Fruit fly (Drosophila melanogaster) whole organism, prepupa: Measurements from ENCODE around the gene Grx1.

Experiments used
- Blimp-1 ChIP-seq: fragments of 200-800 bp; sonication (Bioruptor generic); optimal IDR thresholded peaks from 3 replicates; lab custom pipeline; 2017; ENCODE audit warnings: missing biosample characterization, missing genetic modification characterization, mild to moderate bottlenecking, moderate library complexity, missing genetic modification reagents
- CG10631 ChIP-seq: fragments of 200-800 bp; sonication (Bioruptor generic); optimal IDR thresholded peaks from 2 replicates; lab custom pipeline; 2016; ENCODE audit warnings: missing biosample characterization, missing genetic modification characterization
- CG10669 ChIP-seq: fragments of 200-800 bp; sonication (Bioruptor generic); optimal IDR thresholded peaks from 3 replicates; lab custom pipeline; 2018; ENCODE audit warnings: missing biosample characterization, mild to moderate bottlenecking, missing genetic modification characterization, moderate library complexity
- CG11294 ChIP-seq: fragments of 200-800 bp; sonication (Bioruptor generic); IDR thresholded peaks from 2 replicates; pipeline ENCODE4 v1.3.6; 2022; ENCODE audit warnings: missing biosample characterization, missing genetic modification characterization
- CG15336 ChIP-seq: fragments of 200-800 bp; sonication (Bioruptor generic); IDR thresholded peaks from 2 replicates; pipeline ENCODE4 v1.3.6; 2022; ENCODE audit warnings: missing biosample characterization, missing genetic modification characterization
- CG16779 ChIP-seq: fragments of 200-800 bp; sonication (Bioruptor generic); optimal IDR thresholded peaks from 3 replicates; lab custom pipeline; 2017; ENCODE audit warnings: missing biosample characterization, mild to moderate bottlenecking, missing genetic modification characterization
- CG34406 ChIP-seq: fragments of 200-800 bp; sonication (Bioruptor generic); optimal IDR thresholded peaks from 3 replicates; lab custom pipeline; 2016; ENCODE audit warnings: missing biosample characterization, missing genetic modification characterization
- CG3919 ChIP-seq: fragments of 200-800 bp; sonication (Bioruptor generic); optimal IDR thresholded peaks from 3 replicates; lab custom pipeline; 2016; ENCODE audit warnings: missing biosample characterization, missing genetic modification characterization
- CG6163 ChIP-seq: fragments of 200-800 bp; sonication (Bioruptor generic); IDR thresholded peaks from 3 replicates; pipeline ENCODE4 v1.3.6; 2022; ENCODE audit warnings: missing biosample characterization, missing genetic modification characterization
- CG6792 ChIP-seq: fragments of 200-800 bp; sonication (Bioruptor generic); optimal IDR thresholded peaks from 3 replicates; lab custom pipeline; 2016; ENCODE audit warnings: missing biosample characterization, missing genetic modification characterization
- CG6854 ChIP-seq: fragments of 200-800 bp; sonication (Bioruptor generic); optimal IDR thresholded peaks from 2 replicates; lab custom pipeline; 2017; ENCODE audit warnings: missing biosample characterization, mild to moderate bottlenecking, missing genetic modification characterization
- CG7368 ChIP-seq: fragments of 200-800 bp; sonication (Bioruptor generic); optimal IDR thresholded peaks from 3 replicates; lab custom pipeline; 2016; ENCODE audit warnings: missing biosample characterization, missing genetic modification characterization
- CG8119 ChIP-seq: fragments of 200-800 bp; sonication (Bioruptor generic); IDR thresholded peaks from 3 replicates; pipeline ENCODE4 v1.3.6; 2022; ENCODE audit warnings: missing biosample characterization, missing genetic modification characterization
- CG8319 ChIP-seq: fragments of 200-800 bp; sonication (Bioruptor generic); optimal IDR thresholded peaks from 3 replicates; lab custom pipeline; 2016; ENCODE audit warnings: missing biosample characterization, missing genetic modification characterization
- CG8632 ChIP-seq: fragments of 200-800 bp; sonication (Bioruptor generic); optimal IDR thresholded peaks from 3 replicates; lab custom pipeline; 2016; ENCODE audit warnings: missing biosample characterization, missing genetic modification characterization
- Eip78C ChIP-seq: fragments of 200-800 bp; sonication (Bioruptor generic); peaks from one replicate; lab custom pipeline; 2016; ENCODE audit warnings: missing biosample characterization, missing genetic modification characterization
- Gug ChIP-seq: fragments of 200-800 bp; sonication (Bioruptor generic); IDR thresholded peaks from 2 replicates; pipeline ENCODE4 v1.3.6; 2022; ENCODE audit warnings: missing biosample characterization, missing genetic modification characterization
- Hr38 ChIP-seq: sonication (Bioruptor generic); optimal IDR thresholded peaks from 2 replicates; lab custom pipeline; 2016; ENCODE audit warnings: missing biosample characterization, missing genetic modification characterization
- Lpt ChIP-seq: fragments of 200-800 bp; sonication (Bioruptor generic); optimal IDR thresholded peaks from 3 replicates; lab custom pipeline; 2016; ENCODE audit warnings: missing biosample characterization, missing genetic modification characterization
- Met ChIP-seq: fragments of 200-800 bp; sonication (Bioruptor generic); optimal IDR thresholded peaks from 3 replicates; lab custom pipeline; 2016; ENCODE audit warnings: missing biosample characterization, missing genetic modification characterization
- Sox102F ChIP-seq: fragments of 200-800 bp; sonication (Bioruptor generic); optimal IDR thresholded peaks from 2 replicates; lab custom pipeline; 2016; ENCODE audit warnings: missing biosample characterization, mild to moderate bottlenecking, missing genetic modification characterization
- Sox14 ChIP-seq: fragments of 200-800 bp; sonication (Bioruptor generic); optimal IDR thresholded peaks from 3 replicates; lab custom pipeline; 2016; ENCODE audit warnings: missing biosample characterization, missing genetic modification characterization
- Sox15 ChIP-seq: fragments of 200-800 bp; sonication (Bioruptor generic); optimal IDR thresholded peaks from 3 replicates; lab custom pipeline; 2016; ENCODE audit warnings: missing biosample characterization, missing genetic modification characterization
- acj6 ChIP-seq: fragments of 200-800 bp; sonication (Bioruptor generic); optimal IDR thresholded peaks from 3 replicates; lab custom pipeline; 2016; ENCODE audit warnings: missing biosample characterization, missing genetic modification characterization
- dac ChIP-seq: fragments of 200-800 bp; sonication (Bioruptor generic); optimal IDR thresholded peaks from 2 replicates; lab custom pipeline; 2017; ENCODE audit warnings: missing biosample characterization, mild to moderate bottlenecking, missing genetic modification characterization
- dsx ChIP-seq: fragments of 200-800 bp; optimal IDR thresholded peaks from 3 replicates; lab custom pipeline; 2019; ENCODE audit warnings: missing biosample characterization, mild to moderate bottlenecking, missing genetic modification characterization, moderate library complexity; ENCODE audit not compliant: poor library complexity, severe bottlenecking
- eg ChIP-seq: fragments of 200-800 bp; sonication (Bioruptor generic); IDR thresholded peaks from 3 replicates; pipeline ENCODE4 v1.3.6; 2022; ENCODE audit warnings: missing biosample characterization, missing genetic modification characterization
- fd85E ChIP-seq: fragments of 200-800 bp; sonication (Bioruptor generic); optimal IDR thresholded peaks from 3 replicates; lab custom pipeline; 2016; ENCODE audit warnings: missing biosample characterization, missing genetic modification characterization
- fkh ChIP-seq: fragments of 200-800 bp; sonication (Bioruptor generic); optimal IDR thresholded peaks from 3 replicates; lab custom pipeline; 2017; ENCODE audit warnings: missing biosample characterization, mild to moderate bottlenecking, missing genetic modification characterization, moderate library complexity
- lz ChIP-seq: fragments of 200-800 bp; sonication (Bioruptor generic); optimal IDR thresholded peaks from 3 replicates; lab custom pipeline; 2016; ENCODE audit warnings: missing biosample characterization, missing genetic modification characterization
- net ChIP-seq: fragments of 200-800 bp; sonication (Bioruptor generic); optimal IDR thresholded peaks from 3 replicates; lab custom pipeline; 2016; ENCODE audit warnings: missing biosample characterization, missing genetic modification characterization
- spab ChIP-seq: fragments of 200-800 bp; sonication (Bioruptor generic); optimal IDR thresholded peaks from 2 replicates; lab custom pipeline; 2017; ENCODE audit warnings: missing biosample characterization, mild to moderate bottlenecking, missing genetic modification characterization, missing genetic modification reagents
- svp ChIP-seq: fragments of 200-800 bp; sonication (Bioruptor generic); peaks from one replicate; lab custom pipeline; 2016; ENCODE audit warnings: missing biosample characterization, missing genetic modification characterization
- topi ChIP-seq: fragments of 200-800 bp; sonication (Bioruptor generic); optimal IDR thresholded peaks from 3 replicates; lab custom pipeline; 2016; ENCODE audit warnings: missing biosample characterization, missing genetic modification characterization

Gene Grx1

DNA sequence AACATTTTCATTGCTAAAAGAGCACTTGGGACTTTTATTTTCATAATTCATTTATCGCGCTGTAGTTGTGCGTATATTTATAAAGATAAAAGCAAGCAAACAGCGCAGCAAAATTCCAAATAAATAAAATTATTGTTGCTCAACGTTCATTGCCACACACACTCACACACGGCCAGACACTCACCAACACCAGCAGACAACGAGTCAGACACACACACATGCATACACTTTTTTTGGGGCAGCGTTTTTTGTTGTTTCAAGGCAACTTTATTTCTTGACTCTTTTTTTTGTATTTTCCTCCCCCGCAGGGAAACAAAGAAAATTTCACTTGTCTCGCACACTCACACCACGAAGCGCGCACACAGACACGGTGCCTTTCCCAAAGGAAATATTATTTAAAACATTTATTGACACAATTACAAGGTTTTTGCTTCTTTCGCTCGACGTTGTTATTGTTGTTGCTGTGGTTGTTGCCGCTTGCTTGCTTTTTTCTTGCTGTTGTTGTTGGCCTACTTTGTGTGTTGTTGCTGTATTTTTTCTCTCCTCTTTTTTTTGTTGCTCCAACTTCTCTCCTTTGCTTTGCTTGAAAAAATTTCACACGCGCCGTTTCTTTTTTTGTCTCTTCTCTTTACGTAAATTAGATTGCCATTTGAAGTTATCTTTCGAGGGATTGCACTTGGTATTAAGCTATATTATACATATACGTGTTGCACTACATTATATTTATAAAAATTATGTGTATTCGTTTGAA, 49.0 kb upstream of the Grx1 start (continued):
- peak; percentile 65 for TF ChIP-seq CG16779 (tag; lab: Kevin White, UChicago)
- peak; percentile 45 for TF ChIP-seq net (GFP tag; lab: Kevin White, UChicago)
- TF ChIP-seq CG10669 (GFP tag; lab: Kevin White, UChicago): peak; percentile 39
- TF ChIP-seq spab (GFP tag; lab: Kevin White, UChicago): peak; percentile 59
- no peak for TF ChIP-seq CG6792
- TF ChIP-seq CG8119 (GFP tag; lab: Robert Waterston, UW): peak; percentile 76
- TF ChIP-seq Blimp-1 (GFP tag; lab: Kevin White, UChicago): no peak
- TF ChIP-seq svp (GFP tag; lab: Kevin White, UChicago): peak; percentile 33
- peak; percentile 61 for TF ChIP-seq CG15336 (GFP tag; lab: Robert Waterston, UW)
- TF ChIP-seq CG3919 (GFP tag; lab: Kevin White, UChicago): peak; percentile 27
- TF ChIP-seq Sox15: no peak
- no peak for TF ChIP-seq topi
- peak; percentile 60 for TF ChIP-seq Lpt (GFP tag; lab: Kevin White, UChicago)
- peak; percentile 19 for TF ChIP-seq CG6854
- TF ChIP-seq CG8319 (GFP tag; lab: Kevin White, UChicago): no peak
- no peak for TF ChIP-seq CG8632 (GFP tag; lab: Kevin White, UChicago)
- peak; percentile 30 for TF ChIP-seq CG34406 (GFP tag; lab: Kevin White, UChicago)
- peak; percentile 21 for TF ChIP-seq dac (GFP tag; lab: Kevin White, UChicago)
- peak; percentile 67; the same call in 2 of the 3 replicates for TF ChIP-seq CG6163 (GFP tag; lab: Robert Waterston, UW)
- peak; percentile 75 for TF ChIP-seq dsx (GFP tag; lab: Kevin White, UChicago)
- TF ChIP-seq fkh: peak; percentile 75
- TF ChIP-seq eg (GFP tag; lab: Robert Waterston, UW): peak; percentile 71; the same call in 1 of the 3 replicates

- no peak for TF ChIP-seq fd85E (GFP tag; lab: Kevin White, UChicago)
- TF ChIP-seq CG10631: no peak
- TF ChIP-seq Eip78C (GFP tag; lab: Kevin White, UChicago): peak; percentile 1
- no peak for TF ChIP-seq Met (GFP tag; lab: Kevin White, UChicago)
- TF ChIP-seq Gug (GFP tag; lab: Robert Waterston, UW): no peak
- TF ChIP-seq, all 60 proteins: peak for 1
Observed at dm6 chr3L:18820638-18821382, 48.2 kb upstream of the Grx1 start, which contains the start of the genes CG14073 and HipHop. Gene CG14073, minus strand, starts transcription at chr3L:18820675. Gene HipHop, plus strand, starts transcription at chr3L:18821171.

DNA sequence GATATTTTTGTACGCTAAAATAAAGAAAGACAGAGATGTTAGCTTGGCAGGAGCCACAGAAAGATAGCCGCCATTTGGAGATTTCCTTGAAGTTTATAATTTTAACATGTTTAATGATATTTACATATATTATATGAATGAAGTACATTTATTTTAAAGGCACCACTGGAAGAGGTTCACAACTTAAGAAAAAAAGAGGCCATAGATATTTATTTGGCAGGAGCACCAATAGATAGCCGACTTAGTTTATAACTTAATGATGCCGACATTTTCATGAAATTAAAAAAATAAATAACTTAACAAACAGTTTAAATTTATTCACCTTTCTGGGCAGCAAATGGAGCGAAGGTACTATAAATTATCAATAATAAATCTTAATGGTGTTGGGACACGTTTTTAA, 47.0 kb upstream of the Grx1 start:
- TF ChIP-seq Sox102F (GFP tag; lab: Kevin White, UChicago): no peak
- no peak for TF ChIP-seq CG8319 (GFP tag; lab: Kevin White, UChicago)
- TF ChIP-seq CG6792: no peak
- no peak for TF ChIP-seq Sox15
- TF ChIP-seq Sox14 (GFP tag; lab: Kevin White, UChicago): no peak
- no peak for TF ChIP-seq CG10631
- TF ChIP-seq fkh: no peak
- no peak for TF ChIP-seq Gug (GFP tag; lab: Robert Waterston, UW)
- no peak for TF ChIP-seq lz (GFP tag; lab: Kevin White, UChicago)
- no peak for TF ChIP-seq spab (GFP tag; lab: Kevin White, UChicago)
- no peak for TF ChIP-seq CG16779 (tag; lab: Kevin White, UChicago)
- no peak for TF ChIP-seq Lpt (GFP tag; lab: Kevin White, UChicago)
- TF ChIP-seq CG7368 (GFP tag; lab: Kevin White, UChicago): no peak
- no peak for TF ChIP-seq CG8119 (GFP tag; lab: Robert Waterston, UW)
- no peak for TF ChIP-seq CG6163 (GFP tag; lab: Robert Waterston, UW)
- no peak for TF ChIP-seq CG15336 (GFP tag; lab: Robert Waterston, UW)
- no peak for TF ChIP-seq CG11294
- no peak for TF ChIP-seq acj6 (GFP tag; lab: Kevin White, UChicago)
- no peak for TF ChIP-seq Hr38 (GFP tag; lab: Kevin White, UChicago)
